Worm (Caenorhabditis elegans) whole organism, mixed stage, embryonic: Measurements from ENCODE around the gene F46F5.15.

Source experiments
- M03D4.4 ChIP-seq: sonication (generic microtip); optimal IDR thresholded peaks from 2 replicates; lab custom pipeline; 2017; ENCODE audit warnings: mild to moderate bottlenecking, missing genetic modification characterization, missing compliant biosample characterization
- blmp-1 ChIP-seq: fragments of 150-350 bp; optimal IDR thresholded peaks from 2 replicates; lab custom pipeline; 2014; ENCODE audit warnings: missing biosample characterization, missing genetic modification characterization
- drap-1 ChIP-seq: fragments of 200-800 bp; sonication (Bioruptor generic); optimal IDR thresholded peaks from 3 replicates; lab custom pipeline; 2018; ENCODE audit warnings: mild to moderate bottlenecking, missing genetic modification characterization, missing compliant biosample characterization
- elt-3 ChIP-seq: fragments of 150-350 bp; optimal IDR thresholded peaks from 2 replicates; lab custom pipeline; 2014; ENCODE audit warnings: missing biosample characterization, missing genetic modification characterization
- mep-1 ChIP-seq: fragments of 150-350 bp; optimal IDR thresholded peaks from 2 replicates; lab custom pipeline; 2017; ENCODE audit warnings: missing biosample characterization, missing genetic modification reagents, missing genetic modification characterization, inconsistent platforms
- nhr-76 ChIP-seq: sonication (generic microtip); optimal IDR thresholded peaks from 2 replicates; lab custom pipeline; 2017; ENCODE audit warnings: missing biosample characterization, missing genetic modification characterization
- pha-4 ChIP-seq: fragments of 150-350 bp; optimal IDR thresholded peaks from 2 replicates; lab custom pipeline; 2018; ENCODE audit warnings: missing biosample characterization, missing genetic modification reagents, missing genetic modification characterization
- unc-62 ChIP-seq: fragments of 150-350 bp; optimal IDR thresholded peaks from 2 replicates; lab custom pipeline; 2014; ENCODE audit warnings: missing biosample characterization, missing genetic modification reagents, missing genetic modification characterization
- ztf-11 ChIP-seq: fragments of 150-350 bp; optimal IDR thresholded peaks from 2 replicates; lab custom pipeline; 2014; ENCODE audit warnings: missing biosample characterization, missing genetic modification characterization

DNA sequence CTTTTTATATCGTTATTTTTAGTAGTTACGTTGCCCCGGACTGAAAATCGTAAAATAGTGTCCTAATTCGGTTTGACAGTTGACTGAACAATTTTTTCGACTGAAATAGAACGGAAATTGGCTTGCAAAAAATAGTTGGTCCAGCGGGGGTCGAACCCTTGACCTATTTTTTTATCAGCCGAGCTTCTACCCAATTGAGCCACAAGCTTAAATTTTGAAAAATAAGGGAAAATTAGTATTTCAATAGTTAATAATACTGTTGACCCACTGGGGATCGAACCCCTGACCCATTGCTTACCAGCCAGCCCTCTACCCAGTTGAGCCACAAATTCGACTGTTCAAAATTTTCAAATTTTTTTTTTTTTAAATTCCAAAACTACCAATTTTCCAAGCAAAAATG, 36.4 kb upstream of the F46F5.15 start:
- TF ChIP-seq drap-1 (GFP tag; lab: Kevin White, UChicago): no peak
- no peak for TF ChIP-seq unc-62
- no peak for TF ChIP-seq nhr-76
- TF ChIP-seq M03D4.4 (tag; lab: Kevin White, UChicago): no peak
- no peak for TF ChIP-seq blmp-1
- TF ChIP-seq ztf-11 (tag; lab: Kevin White, UChicago): no peak
- no peak for TF ChIP-seq pha-4
- no peak for TF ChIP-seq mep-1 (tag; lab: Kevin White, UChicago)
- TF ChIP-seq elt-3: no peak
